Fruit fly (Drosophila melanogaster) whole organism, wandering third instar larva: ENCODE measurements around the gene CG2247.

Experiments
- Abd-B ChIP-seq: fragments of >200 bp; optimal IDR thresholded peaks from 2 replicates; lab custom pipeline; 2017; ENCODE audit warnings: missing biosample characterization, missing genetic modification characterization
- CG32264 ChIP-seq: fragments of 200-800 bp; sonication (Bioruptor generic); optimal IDR thresholded peaks from 2 replicates; lab custom pipeline; 2016; ENCODE audit warnings: missing biosample characterization, missing genetic modification characterization
- CG9705 ChIP-seq: fragments of 200-800 bp; sonication (Bioruptor generic); optimal IDR thresholded peaks from 2 replicates; lab custom pipeline; 2018; ENCODE audit warnings: missing biosample characterization, mild to moderate bottlenecking, missing genetic modification characterization
- CrebA ChIP-seq: fragments of 200-800 bp; sonication (Bioruptor generic); optimal IDR thresholded peaks from 2 replicates; lab custom pipeline; 2016; ENCODE audit warnings: missing biosample characterization, mild to moderate bottlenecking, missing genetic modification characterization, borderline replicate concordance
- Dfd ChIP-seq: fragments of >200 bp; optimal IDR thresholded peaks from 2 replicates; lab custom pipeline; 2017; ENCODE audit warnings: missing biosample characterization, missing genetic modification characterization
- Dif ChIP-seq: fragments of 200-275, 200-300 bp; sonication (Bioruptor generic); optimal IDR thresholded peaks from 2 replicates; lab custom pipeline; 2018; ENCODE audit warnings: missing biosample characterization, missing genetic modification characterization; ENCODE audit not compliant: partially characterized antibody
- GATAd ChIP-seq: sonication (Bioruptor generic); optimal IDR thresholded peaks from 2 replicates; lab custom pipeline; 2016; ENCODE audit warnings: missing biosample characterization, missing genetic modification characterization
- HLH106 ChIP-seq: fragments of 200-800 bp; optimal IDR thresholded peaks from 3 replicates; lab custom pipeline; 2019; ENCODE audit warnings: missing biosample characterization, mild to moderate bottlenecking, missing genetic modification characterization, moderate library complexity
- Hnf4 ChIP-seq: fragments of 200-800 bp; sonication (Bioruptor generic); optimal IDR thresholded peaks from 2 replicates; lab custom pipeline; 2016; ENCODE audit warnings: missing biosample characterization, mild to moderate bottlenecking, missing genetic modification characterization
- Hr78 ChIP-seq: fragments of >200 bp; optimal IDR thresholded peaks from 2 replicates; lab custom pipeline; 2017; ENCODE audit warnings: missing biosample characterization, missing genetic modification characterization
- Hr83 ChIP-seq: fragments of 200-300 bp; sonication (Bioruptor generic); optimal IDR thresholded peaks from 2 replicates; lab custom pipeline; 2016; ENCODE audit warnings: missing biosample characterization, mild to moderate bottlenecking, missing genetic modification characterization, moderate library complexity; ENCODE audit not compliant: poor library complexity, severe bottlenecking
- Jra ChIP-seq: sonication (Bioruptor generic); optimal IDR thresholded peaks from 2 replicates; lab custom pipeline; 2016; ENCODE audit warnings: missing biosample characterization, missing genetic modification characterization
- Mio ChIP-seq: sonication (Bioruptor generic); optimal IDR thresholded peaks from 2 replicates; lab custom pipeline; 2016; ENCODE audit warnings: missing biosample characterization, missing genetic modification characterization
- Myc ChIP-seq: fragments of >200 bp; optimal IDR thresholded peaks from 2 replicates; lab custom pipeline; 2017
- N ChIP-seq: fragments of >200 bp; optimal IDR thresholded peaks from 2 replicates; lab custom pipeline; 2018; ENCODE audit warnings: missing biosample characterization, missing external identifiers, missing genetic modification characterization
- OdsH ChIP-seq: fragments of 200-800 bp; sonication (Bioruptor generic); optimal IDR thresholded peaks from 2 replicates; lab custom pipeline; 2016; ENCODE audit warnings: missing biosample characterization, mild to moderate bottlenecking, missing genetic modification characterization
- Rel ChIP-seq, 2 experiments: fragments of 200-800 bp; sonication (Bioruptor generic) in 1 of 2; optimal IDR thresholded peaks; 2 replicates in 1 of 2; 3 replicates in 1 of 2; lab custom pipeline; 2016 to 2019; ENCODE audit warnings: mild to moderate bottlenecking in 2 of 2, missing biosample characterization in 2 of 2, missing genetic modification characterization in 2 of 2, moderate library complexity in 1 of 2
- Sp1 ChIP-seq: fragments of 200-800 bp; sonication (Bioruptor generic); optimal IDR thresholded peaks from 3 replicates; lab custom pipeline; 2019; ENCODE audit warnings: missing biosample characterization, mild to moderate bottlenecking, missing genetic modification characterization, moderate library complexity
- Vsx2 ChIP-seq: fragments of 200-300, 225-300 bp; sonication (Bioruptor generic); optimal IDR thresholded peaks from 2 replicates; lab custom pipeline; 2018; ENCODE audit warnings: missing biosample characterization, missing genetic modification characterization; ENCODE audit not compliant: partially characterized antibody
- br ChIP-seq: fragments of 200-800 bp; sonication (Bioruptor generic); optimal IDR thresholded peaks from 2 replicates; lab custom pipeline; 2016; ENCODE audit warnings: missing biosample characterization, missing genetic modification characterization
- brk ChIP-seq: fragments of 200-800 bp; sonication (Bioruptor generic); optimal IDR thresholded peaks from 2 replicates; lab custom pipeline; 2016; ENCODE audit warnings: missing biosample characterization, mild to moderate bottlenecking, missing genetic modification characterization
- dl ChIP-seq, 2 experiments: fragments of 175-275, 200-275 bp in 1 of 2; fragments of 200-275 bp in 1 of 2; sonication (Bioruptor generic); optimal IDR thresholded peaks; lab custom pipeline; 2018; ENCODE audit warnings: mild to moderate bottlenecking in 2 of 2, missing biosample characterization in 2 of 2, missing genetic modification characterization in 2 of 2, moderate library complexity in 2 of 2; ENCODE audit not compliant: partially characterized antibody in 2 of 2, insufficient read depth in 1 of 2
- dmrt93B ChIP-seq: fragments of 200-800 bp; sonication (Bioruptor generic); optimal IDR thresholded peaks from 2 replicates; lab custom pipeline; 2018; ENCODE audit warnings: missing biosample characterization, mild to moderate bottlenecking, missing genetic modification characterization
- dsf ChIP-seq: sonication (Bioruptor generic); optimal IDR thresholded peaks from 2 replicates; lab custom pipeline; 2016; ENCODE audit warnings: missing biosample characterization, missing genetic modification characterization, borderline replicate concordance
- ey ChIP-seq: fragments of 200-800 bp; sonication (Bioruptor generic); optimal IDR thresholded peaks from 2 replicates; lab custom pipeline; 2016; ENCODE audit warnings: missing biosample characterization, missing genetic modification characterization
- foxo ChIP-seq, 2 experiments: fragments of 200-800 bp; sonication (Bioruptor generic); optimal IDR thresholded peaks; 2 replicates in 1 of 2; 3 replicates in 1 of 2; lab custom pipeline; 2016 to 2017; ENCODE audit warnings: missing biosample characterization in 2 of 2, missing genetic modification characterization in 2 of 2
- fru ChIP-seq: fragments of 200-800 bp; sonication (Bioruptor generic); optimal IDR thresholded peaks from 3 replicates; lab custom pipeline; 2016; ENCODE audit warnings: missing biosample characterization, mild to moderate bottlenecking, missing genetic modification characterization
- h ChIP-seq: fragments of 200-800 bp; sonication (Bioruptor generic); optimal IDR thresholded peaks from 3 replicates; lab custom pipeline; 2016; ENCODE audit warnings: missing biosample characterization, mild to moderate bottlenecking, missing genetic modification characterization
- jim ChIP-seq: fragments of 175-275, 200-325 bp; sonication (Bioruptor generic); optimal IDR thresholded peaks from 2 replicates; lab custom pipeline; 2016; ENCODE audit warnings: missing biosample characterization, mild to moderate bottlenecking, missing genetic modification characterization
- lola ChIP-seq: fragments of >200 bp; optimal IDR thresholded peaks from 2 replicates; lab custom pipeline; 2017; ENCODE audit warnings: missing biosample characterization, missing genetic modification characterization
- pan ChIP-seq: fragments of >200 bp; optimal IDR thresholded peaks from 2 replicates; lab custom pipeline; 2017
- psq ChIP-seq: fragments of 200-800 bp; sonication (Bioruptor generic); optimal IDR thresholded peaks from 3 replicates; lab custom pipeline; 2017; ENCODE audit warnings: missing biosample characterization, mild to moderate bottlenecking, missing genetic modification characterization, moderate library complexity
- rgr ChIP-seq: fragments of 200-800 bp; sonication (Bioruptor generic); optimal IDR thresholded peaks from 3 replicates; lab custom pipeline; 2016; ENCODE audit warnings: missing biosample characterization, mild to moderate bottlenecking, missing genetic modification characterization
- sage ChIP-seq: fragments of 200-800 bp; sonication (Bioruptor generic); optimal IDR thresholded peaks from 2 replicates; lab custom pipeline; 2016; ENCODE audit warnings: missing biosample characterization, mild to moderate bottlenecking, missing genetic modification characterization
- sv ChIP-seq: fragments of 200-800 bp; sonication (Bioruptor generic); optimal IDR thresholded peaks from 3 replicates; lab custom pipeline; 2016; ENCODE audit warnings: missing biosample characterization, missing genetic modification characterization
- tai ChIP-seq: sonication (Bioruptor generic); optimal IDR thresholded peaks from 2 replicates; lab custom pipeline; 2016; ENCODE audit warnings: missing biosample characterization, missing genetic modification characterization
- usp ChIP-seq: fragments of >200 bp; optimal IDR thresholded peaks from 2 replicates; lab custom pipeline; 2017; ENCODE audit warnings: missing biosample characterization, missing genetic modification characterization
- woc ChIP-seq: sonication (Bioruptor generic); optimal IDR thresholded peaks from 2 replicates; lab custom pipeline; 2016; ENCODE audit warnings: missing biosample characterization, mild to moderate bottlenecking, missing genetic modification characterization

CG2247 gene

DNA sequence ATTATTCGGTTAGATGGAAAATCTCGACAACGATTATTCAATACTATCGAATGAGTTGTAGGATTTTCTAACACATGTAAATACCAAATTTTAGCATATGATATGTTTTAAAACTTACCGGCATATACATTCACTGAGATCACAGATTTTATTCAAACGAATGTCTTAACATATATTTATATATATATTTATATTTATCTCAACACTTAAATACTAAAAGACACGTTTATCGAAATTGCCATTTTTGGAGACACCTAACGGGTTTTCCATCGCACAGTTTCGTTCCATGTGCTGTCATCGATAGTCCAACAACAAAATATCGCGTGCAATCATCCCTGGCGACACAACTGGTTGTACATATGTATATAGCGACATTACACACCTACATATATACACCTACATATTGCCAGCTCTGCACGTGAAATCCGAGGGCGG is at the start of gene CG2247, which contains the start of gene CG1703:
TSS of gene CG2247 (minus strand) at position 8 of the 435 bp plus-strand sequence.
TSS of gene CG1703 (plus strand) at position 283 of the 435 bp plus-strand sequence.
- TF ChIP-seq N (GFP tag; lab: Kevin White, UChicago) (no peak), Myc (lab: Kevin White, UChicago) (peak; percentile 25), Hnf4 (GFP tag; lab: Kevin White, UChicago) (no peak), fru (no peak)

- TF ChIP-seq Hr78 (no peak), foxo (GFP tag; optimal IDR thresholded peaks at IDR 0.05; lab: Kevin White, UChicago) (peak in 1 of 2 experiments; percentile 37), Abd-B (GFP tag; lab: Kevin White, UChicago) (no peak), HLH106 (tag; lab: Kevin White, UChicago) (no peak), woc (GFP tag; lab: Kevin White, UChicago) (no peak), dsf (GFP tag; lab: Kevin White, UChicago) (no peak), tai (GFP tag; lab: Kevin White, UChicago) (no peak), sv (no peak), jim (GFP tag; lab: Kevin White, UChicago) (no peak), CG9705 (no peak), pan (no peak), h (GFP tag; lab: Kevin White, UChicago) (peak; percentile 56), CG32264 (GFP tag; lab: Kevin White, UChicago) (no peak), Dif (GFP tag; lab: Kevin White, UChicago) (no peak), Dfd (GFP tag; lab: Kevin White, UChicago) (no peak), GATAd (no peak), Hnf4 (GFP tag; lab: Kevin White, UChicago) (peak; percentile 47), Myc (lab: Kevin White, UChicago) (no peak), sage (GFP tag; lab: Kevin White, UChicago) (no peak), ey (no peak), OdsH (GFP tag; lab: Kevin White, UChicago) (peak; percentile 44), rgr (GFP tag; lab: Kevin White, UChicago) (peak; percentile 64), lola (no peak), br (GFP tag; lab: Kevin White, UChicago) (peak; percentile 43), N (GFP tag; lab: Kevin White, UChicago) (no peak), Jra (GFP tag; lab: Kevin White, UChicago) (no peak), Rel (GFP tag; optimal IDR thresholded peaks at IDR 0.05; lab: Kevin White, UChicago) (no peak), Rel (tag; optimal IDR thresholded peaks at IDR 0.05; lab: Kevin White, UChicago) (no peak), dl (GFP tag; optimal IDR thresholded peaks at IDR 0.05; lab: Kevin White, UChicago; ENCODE audit: insufficient read depth in 1 of 2, partially characterized antibody in 2 of 2) (no peak), Mio (GFP tag; lab: Kevin White, UChicago) (no peak), dmrt93B (peak; percentile 12), brk (GFP tag; lab: Kevin White, UChicago) (no peak), CrebA (GFP tag; lab: Kevin White, UChicago) (no peak), fru (peak; percentile 28), Hr83 (GFP tag; lab: Kevin White, UChicago) (peak; percentile 63), usp (GFP tag; lab: Kevin White, UChicago) (no peak), psq (peak; percentile 31), Vsx2 (GFP tag; lab: Kevin White, UChicago) (no peak), Sp1 (GFP tag; lab: Kevin White, UChicago) (peak; percentile 12)
Measured at dm6 chrX:11660476-11660875, 49.0 kb upstream of the CG2247 start.

DNA sequence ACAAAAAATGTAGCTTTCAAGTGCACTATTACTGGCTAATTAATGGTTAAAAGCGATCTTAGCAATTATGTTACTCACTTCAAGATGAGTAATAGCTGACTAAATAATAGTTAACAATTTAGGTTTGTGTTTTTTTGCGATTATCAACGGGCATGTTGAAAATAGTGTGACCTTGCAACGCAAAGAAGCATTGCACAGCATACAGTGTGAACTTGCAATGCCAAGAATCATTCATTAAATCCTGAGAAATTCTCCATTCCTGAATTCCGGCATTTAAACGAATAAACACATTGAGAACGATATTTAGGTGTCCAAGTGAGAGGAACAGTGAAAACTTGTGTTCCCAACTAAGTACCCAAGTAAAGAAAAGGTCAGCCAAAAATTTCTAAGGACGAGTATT is 48.2 kb upstream of the CG2247 start:
- no peak for TF ChIP-seq sv
- TF ChIP-seq usp (GFP tag; lab: Kevin White, UChicago) = no peak
- TF ChIP-seq Dif (GFP tag; lab: Kevin White, UChicago) = no peak
- TF ChIP-seq Sp1 (GFP tag; lab: Kevin White, UChicago) = no peak
- no peak for TF ChIP-seq GATAd
